Worm (Caenorhabditis elegans) whole organism, young adult: ENCODE data around the gene fbxa-179.

ENCODE experiments used
- D2030.7 ChIP-seq: fragments of 200-800 bp; sonication (Bioruptor generic); IDR thresholded peaks from 2 replicates; pipeline ENCODE4 v1.3.6; 2022; ENCODE audit warnings: missing genetic modification reagents, missing genetic modification characterization, missing compliant biosample characterization
- F10E7.11 ChIP-seq: sonication (generic microtip); optimal IDR thresholded peaks from 2 replicates; lab custom pipeline; 2017; ENCODE audit warnings: mild to moderate bottlenecking, missing genetic modification characterization, moderate library complexity, missing compliant biosample characterization
- F33H1.4 ChIP-seq: fragments of 200-800 bp; sonication (Bioruptor generic); IDR thresholded peaks from 2 replicates; pipeline ENCODE4 v1.3.6; 2022; ENCODE audit warnings: missing genetic modification reagents, missing genetic modification characterization, missing compliant biosample characterization
- F37B4.10 ChIP-seq: fragments of 200-800 bp; sonication (Bioruptor generic); IDR thresholded peaks from 2 replicates; pipeline ENCODE4 v1.3.6; 2022; ENCODE audit warnings: missing genetic modification characterization, missing compliant biosample characterization
- F39B2.1 ChIP-seq: fragments of 200-800 bp; sonication (Bioruptor generic); IDR thresholded peaks from 2 replicates; pipeline ENCODE4 v1.3.6; 2022; ENCODE audit warnings: missing genetic modification reagents, missing genetic modification characterization, missing compliant biosample characterization
- F49E8.2 ChIP-seq: sonication (generic microtip); optimal IDR thresholded peaks from 3 replicates; lab custom pipeline; 2017; ENCODE audit warnings: missing genetic modification characterization, mild to moderate bottlenecking, missing compliant biosample characterization, antibody characterized with exemption, moderate library complexity; ENCODE audit not compliant: insufficient read depth
- F55B11.4 ChIP-seq: sonication (generic microtip); optimal IDR thresholded peaks from 2 replicates; lab custom pipeline; 2016; ENCODE audit warnings: missing compliant biosample characterization, missing genetic modification characterization, borderline replicate concordance; ENCODE audit not compliant: insufficient read depth
- F57A8.1 ChIP-seq: fragments of 200-800 bp; sonication (Bioruptor generic); optimal IDR thresholded peaks from 2 replicates; lab custom pipeline; 2018; ENCODE audit warnings: mild to moderate bottlenecking, missing genetic modification characterization, moderate library complexity, missing compliant biosample characterization
- F57C9.4 ChIP-seq: sonication (generic microtip); optimal IDR thresholded peaks from 2 replicates; lab custom pipeline; 2017; ENCODE audit warnings: mild to moderate bottlenecking, missing genetic modification characterization, missing compliant biosample characterization
- K11D2.4 ChIP-seq: fragments of 200-800 bp; sonication (Bioruptor generic); IDR thresholded peaks from 2 replicates; pipeline ENCODE4 v1.3.6; 2022; ENCODE audit warnings: missing genetic modification reagents, missing genetic modification characterization, missing compliant biosample characterization
- Y67H2A.10 ChIP-seq: fragments of 200-800 bp; sonication (Bioruptor generic); conservative IDR thresholded peaks from 2 replicates; pipeline ENCODE4 v1.3.6; 2022; ENCODE audit warnings: missing genetic modification reagents, missing genetic modification characterization, missing compliant biosample characterization
- Y79H2A.3 ChIP-seq: fragments of 200-800 bp; sonication (Bioruptor generic); conservative IDR thresholded peaks from 2 replicates; pipeline ENCODE4 v1.3.6; 2022; ENCODE audit warnings: missing genetic modification reagents, missing genetic modification characterization, missing compliant biosample characterization
- aptf-3 ChIP-seq: fragments of 200-800 bp; sonication (Bioruptor generic); IDR thresholded peaks from 2 replicates; pipeline ENCODE4 v1.3.6; 2022; ENCODE audit warnings: missing genetic modification characterization, missing compliant biosample characterization
- attf-5 ChIP-seq: fragments of 200-800 bp; sonication (Bioruptor generic); optimal IDR thresholded peaks from 2 replicates; lab custom pipeline; 2018; ENCODE audit warnings: mild to moderate bottlenecking, missing genetic modification characterization, missing compliant biosample characterization
- attf-6 ChIP-seq: fragments of 200-800 bp; sonication (Bioruptor generic); IDR thresholded peaks from 2 replicates; pipeline ENCODE4 v1.3.6; 2022; ENCODE audit warnings: missing genetic modification reagents, missing genetic modification characterization, missing compliant biosample characterization
- bed-2 ChIP-seq: fragments of 200-800 bp; sonication (Bioruptor generic); IDR thresholded peaks from 2 replicates; pipeline ENCODE4 v1.3.6; 2022; ENCODE audit warnings: missing genetic modification reagents, missing genetic modification characterization, missing compliant biosample characterization
- dox-1 ChIP-seq: fragments of 200-800 bp; sonication (Bioruptor generic); IDR thresholded peaks from 2 replicates; pipeline ENCODE4 v1.3.6; 2022; ENCODE audit warnings: missing genetic modification reagents, missing genetic modification characterization, missing compliant biosample characterization
- egl-18 ChIP-seq: fragments of 200-800 bp; sonication (Bioruptor generic); IDR thresholded peaks from 2 replicates; pipeline ENCODE4 v1.3.6; 2022; ENCODE audit warnings: missing genetic modification reagents, missing genetic modification characterization, missing compliant biosample characterization
- gei-17 ChIP-seq: fragments of 200-800 bp; sonication (Bioruptor generic); optimal IDR thresholded peaks from 2 replicates; lab custom pipeline; 2018; ENCODE audit warnings: mild to moderate bottlenecking, missing genetic modification characterization, missing compliant biosample characterization
- hlh-12 ChIP-seq: sonication (generic microtip); optimal IDR thresholded peaks from 2 replicates; lab custom pipeline; 2016; ENCODE audit warnings: missing genetic modification characterization, missing compliant biosample characterization
- lsy-27 ChIP-seq: sonication (generic microtip); optimal IDR thresholded peaks from 2 replicates; lab custom pipeline; 2017; ENCODE audit warnings: missing genetic modification characterization, mild to moderate bottlenecking, missing compliant biosample characterization, antibody characterized with exemption, missing genotype, borderline replicate concordance; ENCODE audit not compliant: insufficient read depth
- madf-6 ChIP-seq: fragments of 200-800 bp; sonication (Bioruptor generic); IDR thresholded peaks from 2 replicates; pipeline ENCODE4 v1.3.6; 2022; ENCODE audit warnings: missing genetic modification reagents, missing genetic modification characterization, missing compliant biosample characterization
- mcd-1 ChIP-seq: fragments of 200-800 bp; sonication (Bioruptor generic); IDR thresholded peaks from 2 replicates; pipeline ENCODE4 v1.3.6; 2022; ENCODE audit warnings: missing genetic modification reagents, missing genetic modification characterization, missing compliant biosample characterization
- mxl-1 ChIP-seq: sonication (generic microtip); optimal IDR thresholded peaks from 2 replicates; lab custom pipeline; 2016; ENCODE audit warnings: missing genetic modification characterization, missing compliant biosample characterization
- nfya-1 ChIP-seq: sonication (generic microtip); optimal IDR thresholded peaks from 2 replicates; lab custom pipeline; 2017; ENCODE audit warnings: antibody characterized with exemption, missing compliant biosample characterization, missing genetic modification characterization, borderline replicate concordance; ENCODE audit not compliant: insufficient read depth
- nhr-27 ChIP-seq: fragments of 200-800 bp; sonication (Bioruptor generic); optimal IDR thresholded peaks from 2 replicates; lab custom pipeline; 2018; ENCODE audit warnings: mild to moderate bottlenecking, missing genetic modification characterization, moderate library complexity, missing compliant biosample characterization
- nhr-90 ChIP-seq: sonication (generic microtip); optimal IDR thresholded peaks from 2 replicates; lab custom pipeline; 2016; ENCODE audit warnings: missing genotype, mild to moderate bottlenecking, missing genetic modification characterization, missing compliant biosample characterization
- pha-4 ChIP-seq: fragments of 150-350 bp; sonication (generic microtip); optimal IDR thresholded peaks from 2 replicates; lab custom pipeline; 2014; ENCODE audit warnings: missing biosample characterization, missing genetic modification reagents, missing genetic modification characterization
- snpc-4 ChIP-seq, 5 experiments: fragments of 150-350 bp in 1 of 5; sonication (generic microtip) in 4 of 5; optimal IDR thresholded peaks; 2 replicates each; lab custom pipeline; 2014 to 2018; ENCODE audit warnings: missing genetic modification characterization in 5 of 5, missing biosample characterization in 3 of 5, antibody characterized with exemption in 2 of 5, mild to moderate bottlenecking in 2 of 5, missing compliant biosample characterization in 2 of 5, missing genotype in 2 of 5, moderate library complexity in 2 of 5, missing genetic modification reagents in 1 of 5
- somi-1 ChIP-seq: fragments of 200-800 bp; sonication (Bioruptor generic); optimal IDR thresholded peaks from 2 replicates; lab custom pipeline; 2018; ENCODE audit warnings: mild to moderate bottlenecking, missing genetic modification characterization, missing compliant biosample characterization
- tbp1 ChIP-seq: fragments of 200-800 bp; sonication (Bioruptor generic); optimal IDR thresholded peaks from 2 replicates; lab custom pipeline; 2018; ENCODE audit warnings: mild to moderate bottlenecking, missing genetic modification characterization, missing compliant biosample characterization
- unc-130 ChIP-seq: sonication (generic microtip); optimal IDR thresholded peaks from 2 replicates; lab custom pipeline; 2016; ENCODE audit warnings: missing genetic modification reagents, missing genetic modification characterization, missing compliant biosample characterization
- zim-3 ChIP-seq: sonication (generic microtip); optimal IDR thresholded peaks from 2 replicates; lab custom pipeline; 2017; ENCODE audit warnings: mild to moderate bottlenecking, missing genetic modification characterization, moderate library complexity, missing compliant biosample characterization
- ztf-6 ChIP-seq: fragments of 200-800 bp; sonication (Bioruptor generic); IDR thresholded peaks from 2 replicates; pipeline ENCODE4 v1.3.6; 2022; ENCODE audit warnings: missing genetic modification reagents, missing genetic modification characterization, missing compliant biosample characterization

Gene fbxa-179

ce11 chrX:14412774-14413173 lies at the start of gene fbxa-179:
Gene fbxa-179, minus strand, starts transcription at chrX:14412874.
- TF ChIP-seq mcd-1 (GFP tag; lab: Robert Waterston, UW): no peak
- no peak for TF ChIP-seq F49E8.2
- no peak for TF ChIP-seq nhr-90
- TF ChIP-seq madf-6 (GFP tag; lab: Robert Waterston, UW): no peak
- TF ChIP-seq nhr-27: no peak
- no peak for TF ChIP-seq lsy-27 (tag; lab: Kevin White, UChicago)
- no peak for TF ChIP-seq Y67H2A.10 (GFP tag; lab: Robert Waterston, UW)
- TF ChIP-seq egl-18 (GFP tag; lab: Robert Waterston, UW): no peak
- TF ChIP-seq somi-1: no peak
- no peak for TF ChIP-seq F33H1.4 (GFP tag; lab: Robert Waterston, UW)
- no peak for TF ChIP-seq gei-17
- TF ChIP-seq snpc-4 (GFP tag; optimal IDR thresholded peaks at IDR 0.05; lab: Kevin White, UChicago): no peak
- TF ChIP-seq snpc-4 (tag; optimal IDR thresholded peaks at IDR 0.05; lab: Kevin White, UChicago): no peak

ce11 chrX:14460412-14460811 lies 47.7 kb upstream of the fbxa-179 start, which contains the start of gene Y66C5A.2:
Gene Y66C5A.2, plus strand, starts transcription at chrX:14460712.
- TF ChIP-seq F57C9.4 (no peak), attf-6 (GFP tag; lab: Robert Waterston, UW) (no peak), ztf-6 (no peak), F57A8.1 (GFP tag; lab: Kevin White, UChicago) (no peak), aptf-3 (no peak), bed-2 (GFP tag; lab: Robert Waterston, UW) (no peak), Y79H2A.3 (GFP tag; lab: Robert Waterston, UW) (no peak), D2030.7 (GFP tag; lab: Robert Waterston, UW) (no peak), madf-6 (GFP tag; lab: Robert Waterston, UW) (no peak), F37B4.10 (GFP tag; lab: Robert Waterston, UW) (no peak), zim-3 (tag; lab: Kevin White, UChicago) (no peak), pha-4 (tag; lab: Kevin White, UChicago) (no peak), hlh-12 (tag; lab: Kevin White, UChicago) (no peak), mxl-1 (tag; lab: Kevin White, UChicago) (no peak), unc-130 (GFP tag; lab: Kevin White, UChicago) (no peak)

- no peak for TF ChIP-seq mxl-1 (tag; lab: Kevin White, UChicago)
- no peak for TF ChIP-seq nfya-1 (tag; lab: Kevin White, UChicago)
Measured at ce11 chrX:14455419-14455818, 42.7 kb upstream of the fbxa-179 start, which contains the start of gene Y66C5A.1. Gene Y66C5A.1, minus strand, starts transcription at chrX:14455519.

ce11 chrX:14453735-14454134 lies 41.1 kb upstream of the fbxa-179 start, which contains the start of gene F23D12.7:
Gene F23D12.7, minus strand, starts transcription at chrX:14453835.
- no peak for TF ChIP-seq dox-1
- no peak for TF ChIP-seq tbp1 (GFP tag; lab: Kevin White, UChicago)
- TF ChIP-seq egl-18 (GFP tag; lab: Robert Waterston, UW): no peak
- TF ChIP-seq attf-5 (GFP tag; lab: Kevin White, UChicago): no peak
- no peak for TF ChIP-seq F39B2.1 (GFP tag; lab: Robert Waterston, UW)
- TF ChIP-seq K11D2.4: no peak
- no peak for TF ChIP-seq F55B11.4 (tag; lab: Kevin White, UChicago)
- no peak for TF ChIP-seq F10E7.11 (tag; lab: Kevin White, UChicago)
